Worm (Caenorhabditis elegans) whole organism, mixed stage, embryonic: ENCODE data around the gene scl-8.

ENCODE experiments used
- M03D4.4 ChIP-seq: sonication (generic microtip); optimal IDR thresholded peaks from 2 replicates; lab custom pipeline; 2017; ENCODE audit warnings: mild to moderate bottlenecking, missing genetic modification characterization, missing compliant biosample characterization
- blmp-1 ChIP-seq: fragments of 150-350 bp; optimal IDR thresholded peaks from 2 replicates; lab custom pipeline; 2014; ENCODE audit warnings: missing biosample characterization, missing genetic modification characterization
- ceh-39 ChIP-seq: fragments of 150-350 bp; optimal IDR thresholded peaks from 2 replicates; lab custom pipeline; 2014; ENCODE audit warnings: missing biosample characterization, missing genetic modification characterization
- ceh-43 ChIP-seq: fragments of 200-800 bp; sonication (Bioruptor generic); optimal IDR thresholded peaks from 2 replicates; lab custom pipeline; 2018; ENCODE audit warnings: mild to moderate bottlenecking, missing genetic modification characterization, moderate library complexity, missing compliant biosample characterization
- ceh-83 ChIP-seq: fragments of 200-800 bp; sonication (Bioruptor generic); optimal IDR thresholded peaks from 2 replicates; lab custom pipeline; 2018; ENCODE audit warnings: mild to moderate bottlenecking, missing genetic modification characterization, missing compliant biosample characterization
- ces-1 ChIP-seq: fragments of 150-350 bp; optimal IDR thresholded peaks from 2 replicates; lab custom pipeline; 2014; ENCODE audit warnings: missing biosample characterization, missing genetic modification reagents, missing genetic modification characterization
- cnd-1 ChIP-seq: fragments of 200-800 bp; sonication (Bioruptor generic); optimal IDR thresholded peaks from 2 replicates; lab custom pipeline; 2018; ENCODE audit warnings: mild to moderate bottlenecking, missing genetic modification characterization, missing compliant biosample characterization
- drap-1 ChIP-seq: fragments of 200-800 bp; sonication (Bioruptor generic); optimal IDR thresholded peaks from 3 replicates; lab custom pipeline; 2018; ENCODE audit warnings: mild to moderate bottlenecking, missing genetic modification characterization, missing compliant biosample characterization
- elt-1 ChIP-seq: sonication (generic microtip); optimal IDR thresholded peaks from 2 replicates; lab custom pipeline; 2017; ENCODE audit warnings: missing genetic modification characterization, mild to moderate bottlenecking, missing compliant biosample characterization, antibody characterized with exemption, moderate library complexity, borderline replicate concordance; ENCODE audit not compliant: insufficient read depth
- elt-3 ChIP-seq: fragments of 150-350 bp; optimal IDR thresholded peaks from 2 replicates; lab custom pipeline; 2014; ENCODE audit warnings: missing biosample characterization, missing genetic modification characterization
- hlh-1 ChIP-seq: fragments of 150-350 bp; optimal IDR thresholded peaks from 2 replicates; lab custom pipeline; 2014; ENCODE audit warnings: missing biosample characterization, missing genetic modification reagents, missing genetic modification characterization
- lin-13 ChIP-seq: fragments of 150-350 bp; optimal IDR thresholded peaks from 2 replicates; lab custom pipeline; 2014; ENCODE audit warnings: missing biosample characterization, missing genetic modification characterization
- lin-32 ChIP-seq: fragments of 200-800 bp; sonication (Bioruptor generic); optimal IDR thresholded peaks from 2 replicates; lab custom pipeline; 2018; ENCODE audit warnings: mild to moderate bottlenecking, missing genetic modification characterization, missing compliant biosample characterization
- lsy-2 ChIP-seq: fragments of 150-350 bp; optimal IDR thresholded peaks from 2 replicates; lab custom pipeline; 2014; ENCODE audit warnings: missing biosample characterization, missing genetic modification characterization
- mab-5 ChIP-seq: fragments of 150-350 bp; optimal IDR thresholded peaks from 2 replicates; lab custom pipeline; 2014; ENCODE audit warnings: missing biosample characterization, missing genetic modification characterization
- mep-1 ChIP-seq: fragments of 150-350 bp; optimal IDR thresholded peaks from 2 replicates; lab custom pipeline; 2017; ENCODE audit warnings: missing biosample characterization, missing genetic modification reagents, missing genetic modification characterization, inconsistent platforms
- mls-2 ChIP-seq: sonication (generic microtip); optimal IDR thresholded peaks from 2 replicates; lab custom pipeline; 2016; ENCODE audit warnings: mild to moderate bottlenecking, missing genetic modification characterization, moderate library complexity, missing compliant biosample characterization
- nhr-12 ChIP-seq: fragments of 150-350 bp; optimal IDR thresholded peaks from 2 replicates; lab custom pipeline; 2014; ENCODE audit warnings: missing biosample characterization, missing genetic modification characterization
- nhr-2 ChIP-seq: fragments of 150-350 bp; optimal IDR thresholded peaks from 2 replicates; lab custom pipeline; 2014; ENCODE audit warnings: missing biosample characterization, missing genetic modification characterization
- nhr-237 ChIP-seq: fragments of 150-350 bp; optimal IDR thresholded peaks from 2 replicates; lab custom pipeline; 2014; ENCODE audit warnings: missing biosample characterization, missing genetic modification characterization
- nhr-28 ChIP-seq: fragments of 150-350 bp; optimal IDR thresholded peaks from 2 replicates; lab custom pipeline; 2014; ENCODE audit warnings: missing biosample characterization, missing genetic modification characterization
- nhr-76 ChIP-seq: sonication (generic microtip); optimal IDR thresholded peaks from 2 replicates; lab custom pipeline; 2017; ENCODE audit warnings: missing biosample characterization, missing genetic modification characterization
- pha-4 ChIP-seq: fragments of 150-350 bp; optimal IDR thresholded peaks from 2 replicates; lab custom pipeline; 2018; ENCODE audit warnings: missing biosample characterization, missing genetic modification reagents, missing genetic modification characterization
- snpc-4 ChIP-seq: fragments of 150-350 bp; optimal IDR thresholded peaks from 2 replicates; lab custom pipeline; 2014; ENCODE audit warnings: missing biosample characterization, missing genetic modification characterization
- sptf-1 ChIP-seq: sonication (generic microtip); optimal IDR thresholded peaks from 2 replicates; lab custom pipeline; 2017; ENCODE audit warnings: mild to moderate bottlenecking, missing genetic modification characterization, moderate library complexity, missing compliant biosample characterization
- unc-62 ChIP-seq: fragments of 150-350 bp; optimal IDR thresholded peaks from 2 replicates; lab custom pipeline; 2014; ENCODE audit warnings: missing biosample characterization, missing genetic modification reagents, missing genetic modification characterization
- zip-8 ChIP-seq: fragments of 150-350 bp; optimal IDR thresholded peaks from 2 replicates; lab custom pipeline; 2014; ENCODE audit warnings: missing biosample characterization, missing genetic modification characterization
- ztf-11 ChIP-seq: fragments of 150-350 bp; optimal IDR thresholded peaks from 2 replicates; lab custom pipeline; 2014; ENCODE audit warnings: missing biosample characterization, missing genetic modification characterization

scl-8 gene

DNA sequence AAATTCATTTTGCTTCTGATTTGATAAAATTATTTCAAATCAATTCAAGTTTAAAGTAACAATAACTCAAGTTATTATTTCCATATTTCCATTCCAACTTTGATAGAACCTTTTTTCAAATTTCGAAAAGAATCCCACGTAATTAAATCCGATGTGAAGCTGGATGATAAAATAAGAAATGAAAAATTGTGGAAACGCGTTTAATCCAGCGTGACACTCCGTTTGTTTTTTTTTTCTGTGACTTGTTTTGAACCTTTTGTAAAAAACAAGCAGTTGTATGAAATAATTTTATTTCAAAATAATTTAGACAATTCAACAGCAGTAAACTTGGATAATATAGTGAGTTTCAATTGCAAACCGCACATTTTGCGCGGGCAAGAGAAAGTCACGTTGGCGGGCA is 19.0 kb upstream of the scl-8 start, which contains the start of gene F49E11.7:
F49E11.7 (plus strand) TSS at position 301 of the 400 bp plus-strand sequence.
- TF ChIP-seq lin-13 (tag; lab: Kevin White, UChicago): no peak
- TF ChIP-seq nhr-237 (tag; lab: Kevin White, UChicago): no peak
- TF ChIP-seq mep-1 (tag; lab: Kevin White, UChicago): no peak
- TF ChIP-seq hlh-1: no peak
- TF ChIP-seq ceh-83 (GFP tag; lab: Kevin White, UChicago): no peak
- no peak for TF ChIP-seq blmp-1 (tag; lab: Kevin White, UChicago)
- no peak for TF ChIP-seq zip-8 (tag; lab: Kevin White, UChicago)
- TF ChIP-seq ceh-39: no peak
- TF ChIP-seq lsy-2 (tag; lab: Kevin White, UChicago): no peak
- no peak for TF ChIP-seq mls-2 (tag; lab: Kevin White, UChicago)

DNA sequence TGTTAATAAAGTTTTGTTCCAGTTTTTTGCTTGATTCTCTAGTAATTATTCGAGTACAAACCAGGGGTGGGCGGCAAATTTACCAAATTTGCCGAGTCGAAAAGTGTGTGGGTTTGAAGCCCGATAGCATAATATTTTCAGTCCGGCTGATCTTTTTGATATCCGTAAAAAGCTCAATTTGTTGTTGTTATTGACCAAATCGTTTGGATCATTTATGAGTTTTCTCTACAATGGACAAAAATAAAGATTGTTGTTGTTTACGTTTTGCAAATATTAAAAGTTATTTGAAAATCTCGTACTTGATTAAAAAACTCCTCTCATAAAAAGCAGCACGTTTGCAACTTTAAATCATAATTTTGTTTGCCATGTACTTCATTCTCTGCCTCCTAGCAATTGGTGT is 15.5 kb upstream of the scl-8 start, which contains the start of gene scl-1:
scl-1 (plus strand) TSS at position 301 of the 400 bp plus-strand sequence.
- TF ChIP-seq nhr-76 (no peak), sptf-1 (no peak)

DNA sequence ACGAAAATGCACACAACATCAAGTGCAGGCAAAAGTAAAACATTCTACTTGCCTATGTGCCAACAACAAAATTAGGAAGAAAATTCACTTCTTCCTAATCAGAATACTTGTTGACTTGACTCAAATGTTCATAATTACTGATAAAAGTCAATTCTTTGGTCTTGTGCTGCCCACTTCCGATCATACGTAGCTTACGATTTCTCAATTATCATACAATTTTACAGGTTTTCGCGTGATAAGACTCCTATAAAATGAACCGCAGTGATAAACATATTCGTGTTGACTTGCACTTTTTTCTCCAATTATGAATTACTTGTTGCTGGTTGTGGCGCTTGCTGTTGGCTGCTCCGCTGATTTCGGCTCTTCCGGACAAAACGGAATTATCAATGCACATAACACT is 14.1 kb upstream of the scl-8 start, which contains the start of gene scl-2:
scl-2 (plus strand) TSS at position 293 of the 400 bp plus-strand sequence.
- TF ChIP-seq mep-1 (tag; lab: Kevin White, UChicago) (no peak), mls-2 (tag; lab: Kevin White, UChicago) (no peak), ceh-39 (no peak), nhr-2 (tag; lab: Kevin White, UChicago) (no peak), ztf-11 (no peak), ceh-43 (GFP tag; lab: Kevin White, UChicago) (no peak)

DNA sequence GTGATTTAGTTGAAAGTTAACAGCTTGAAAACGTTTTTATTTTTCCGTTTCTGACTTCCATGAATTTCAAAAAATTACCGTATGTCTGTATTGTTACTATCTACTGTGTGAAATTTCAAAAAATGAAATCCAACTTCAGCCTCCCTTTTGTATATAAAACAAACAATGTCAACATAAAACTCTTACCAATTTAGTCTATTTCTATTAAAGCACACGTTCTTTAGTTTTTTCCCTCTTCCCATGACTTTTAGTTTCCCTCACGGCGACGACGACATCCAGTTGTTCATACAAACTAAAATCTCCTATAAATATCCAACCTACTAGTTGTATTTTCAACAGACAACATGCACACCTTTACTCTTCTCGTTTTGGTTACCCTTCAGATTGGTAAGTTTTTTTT is 12.3 kb upstream of the scl-8 start, which contains the start of gene scl-3:
scl-3 (plus strand) TSS at position 301 of the 400 bp plus-strand sequence.
- no peak for TF ChIP-seq nhr-28
- no peak for TF ChIP-seq ces-1
- no peak for TF ChIP-seq M03D4.4 (tag; lab: Kevin White, UChicago)
- no peak for TF ChIP-seq mab-5 (tag; lab: Kevin White, UChicago)
- no peak for TF ChIP-seq snpc-4 (tag; lab: Kevin White, UChicago)

DNA sequence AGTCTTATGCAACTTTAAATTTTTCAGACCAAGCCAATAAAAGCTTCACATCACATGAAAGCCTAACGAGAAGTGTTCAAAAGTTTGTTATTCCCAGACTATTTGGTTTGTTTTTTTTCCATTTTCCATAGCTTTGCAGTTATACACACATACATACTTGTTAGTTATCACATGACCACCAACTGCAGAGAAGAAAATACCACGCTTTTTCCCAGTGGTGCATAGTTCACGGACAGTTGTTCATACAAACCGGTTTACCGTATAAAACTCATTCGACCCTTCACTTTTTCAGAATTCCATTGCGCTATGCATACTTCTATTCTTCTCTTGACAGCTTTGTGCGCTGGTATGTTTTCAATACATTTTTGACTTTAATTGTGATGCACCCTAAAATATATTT is 7.8 kb upstream of the scl-8 start, which contains the start of gene scl-5:
scl-5 (plus strand) TSS at position 301 of the 400 bp plus-strand sequence.
- TF ChIP-seq unc-62 (GFP tag; lab: Kevin White, UChicago): no peak
- no peak for TF ChIP-seq nhr-28
- no peak for TF ChIP-seq M03D4.4 (tag; lab: Kevin White, UChicago)
- TF ChIP-seq cnd-1: no peak
- TF ChIP-seq elt-3 (tag; lab: Kevin White, UChicago): no peak
- no peak for TF ChIP-seq lsy-2 (tag; lab: Kevin White, UChicago)
- no peak for TF ChIP-seq pha-4
- TF ChIP-seq elt-1 (tag; lab: Kevin White, UChicago): no peak
- TF ChIP-seq ceh-83 (GFP tag; lab: Kevin White, UChicago): no peak
- no peak for TF ChIP-seq mab-5 (tag; lab: Kevin White, UChicago)

DNA sequence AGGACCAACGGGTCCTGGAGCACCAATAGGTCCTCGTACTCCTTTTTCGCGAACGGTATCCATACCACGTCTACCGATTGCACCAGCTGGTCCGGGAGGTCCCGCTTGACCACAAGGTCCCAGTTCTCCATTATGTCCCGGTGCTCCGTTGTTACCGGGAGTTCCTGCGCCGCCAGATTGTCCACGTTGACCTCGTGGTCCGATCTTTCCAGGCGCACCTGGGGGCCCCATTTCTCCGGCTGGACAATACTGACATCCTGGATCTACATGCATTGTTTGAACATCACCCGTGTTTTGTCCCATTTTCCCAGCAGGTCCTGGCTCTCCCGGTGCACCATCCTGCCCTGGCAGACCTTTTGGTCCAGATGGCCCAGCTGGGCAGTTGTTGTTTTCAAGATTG is 5.5 kb upstream of the scl-8 start:
- TF ChIP-seq mab-5 (tag; lab: Kevin White, UChicago) (no peak), M03D4.4 (tag; lab: Kevin White, UChicago) (no peak), nhr-12 (no peak), nhr-237 (tag; lab: Kevin White, UChicago) (no peak), drap-1 (GFP tag; lab: Kevin White, UChicago) (no peak), mls-2 (tag; lab: Kevin White, UChicago) (no peak), nhr-76 (no peak)

DNA sequence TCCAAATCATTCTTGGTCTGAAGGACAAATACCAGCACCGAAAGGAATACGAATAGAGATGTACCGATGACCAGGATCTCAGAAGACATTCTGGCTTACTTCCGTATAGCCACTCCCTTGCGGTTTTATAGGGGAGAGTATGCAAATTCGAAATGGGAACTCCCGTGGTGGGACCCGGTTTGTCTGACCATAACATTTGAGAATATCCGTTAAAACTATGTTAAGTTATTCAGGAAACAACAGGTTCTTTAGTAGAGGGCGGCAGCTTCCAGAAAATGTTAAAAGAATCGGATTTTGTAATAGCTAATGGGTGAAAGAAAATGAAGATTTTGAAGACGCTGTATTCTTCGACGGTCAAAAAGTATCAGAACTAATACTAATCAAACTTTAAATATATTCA is 4.3 kb upstream of the scl-8 start, which contains the start of gene col-131:
col-131 (minus strand) TSS at position 101 of the 400 bp plus-strand sequence.
- TF ChIP-seq zip-8 (tag; lab: Kevin White, UChicago): no peak
- no peak for TF ChIP-seq lin-32 (GFP tag; lab: Kevin White, UChicago)
- no peak for TF ChIP-seq ceh-83 (GFP tag; lab: Kevin White, UChicago)
- TF ChIP-seq, all 35 proteins: peak for 0
